Worm (Caenorhabditis elegans): ENCODE results near the gene sna-1.
A peak's percentile ranks its signal among the peaks of the same experiment; 100 is the strongest.

The sna-1 gene

DNA sequence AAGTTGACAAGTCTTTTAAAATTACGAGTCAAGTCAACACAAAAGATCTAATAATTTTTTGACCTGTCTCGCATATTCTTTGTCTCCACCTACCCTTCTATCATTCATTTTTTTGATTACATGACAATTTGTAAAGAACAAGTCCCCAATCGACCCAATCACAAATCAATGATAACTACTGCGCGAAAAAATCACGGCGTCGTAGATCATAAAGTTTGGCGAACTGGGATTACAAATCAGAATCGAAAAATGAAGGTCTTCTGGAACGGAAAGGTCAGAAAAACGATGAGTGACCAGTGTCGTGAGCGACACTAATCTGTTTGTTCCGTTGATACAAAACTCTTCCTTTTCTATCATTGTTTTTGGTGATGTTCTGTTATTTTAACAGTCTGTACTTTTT lies 20.4 kb downstream of the sna-1 start:
- TF ChIP-seq lag-1 (GFP tag; IDR thresholded peaks at IDR 0.05) (no peak), dox-1 (GFP tag; IDR thresholded peaks at IDR 0.05) (no peak)

DNA sequence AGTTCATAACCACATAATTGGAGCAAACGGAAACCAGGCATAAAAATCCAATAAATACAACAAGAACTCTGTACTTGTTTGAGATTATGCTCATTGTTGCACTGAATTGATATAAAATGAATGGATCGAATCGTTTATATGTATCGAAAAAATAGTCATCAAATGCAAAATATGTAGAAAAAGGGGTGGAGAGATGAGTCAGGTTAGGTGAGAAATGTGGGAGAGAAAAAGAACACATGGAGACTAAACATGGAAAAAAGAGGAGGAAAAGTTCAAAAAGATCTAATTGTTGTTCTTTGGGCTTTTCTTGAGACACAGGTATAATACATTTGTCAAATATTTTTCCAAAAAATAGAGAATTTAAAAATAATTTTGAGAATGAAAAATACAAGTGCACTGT lies 22.1 kb downstream of the sna-1 start, which contains the start of gene K11G9.5:
TSS of gene K11G9.5 (minus strand) at position 101 of the 400 bp plus-strand sequence.
- no peak for TF ChIP-seq T26A5.8 (tag; optimal IDR thresholded peaks at IDR 0.05)
- no peak for TF ChIP-seq snpc-1.3 (tag; optimal IDR thresholded peaks at IDR 0.05; ENCODE audit: insufficient read depth)
- TF ChIP-seq cebp-1 (GFP tag; IDR thresholded peaks at IDR 0.05): no peak
- TF ChIP-seq cebp-1 (tag; optimal IDR thresholded peaks at IDR 0.05): no peak
- TF ChIP-seq xnd-1 (tag; optimal IDR thresholded peaks at IDR 0.05): no peak
- TF ChIP-seq aptf-2 (GFP tag; conservative IDR thresholded peaks at IDR 0.05): no peak
- TF ChIP-seq lir-1 (GFP tag; conservative IDR thresholded peaks at IDR 0.05): no peak
- TF ChIP-seq sptf-2 (GFP tag; optimal IDR thresholded peaks at IDR 0.05): no peak
- no peak for TF ChIP-seq ama-1 (optimal IDR thresholded peaks at IDR 0.05)
- no peak for TF ChIP-seq ama-1 (GFP tag; optimal IDR thresholded peaks at IDR 0.05)
- no peak for TF ChIP-seq Y79H2A.3 (GFP tag; conservative IDR thresholded peaks at IDR 0.05)
- no peak for TF ChIP-seq tbx-9 (tag; optimal IDR thresholded peaks at IDR 0.05; ENCODE audit: borderline replicate concordance)
- no peak for TF ChIP-seq ceh-40 (GFP tag; IDR thresholded peaks at IDR 0.05)
- TF ChIP-seq ztf-6 (GFP tag; IDR thresholded peaks at IDR 0.05): no peak
- TF ChIP-seq unc-130 (GFP tag; optimal IDR thresholded peaks at IDR 0.05): no peak
- TF ChIP-seq somi-1 (GFP tag; optimal IDR thresholded peaks at IDR 0.05): no peak

DNA sequence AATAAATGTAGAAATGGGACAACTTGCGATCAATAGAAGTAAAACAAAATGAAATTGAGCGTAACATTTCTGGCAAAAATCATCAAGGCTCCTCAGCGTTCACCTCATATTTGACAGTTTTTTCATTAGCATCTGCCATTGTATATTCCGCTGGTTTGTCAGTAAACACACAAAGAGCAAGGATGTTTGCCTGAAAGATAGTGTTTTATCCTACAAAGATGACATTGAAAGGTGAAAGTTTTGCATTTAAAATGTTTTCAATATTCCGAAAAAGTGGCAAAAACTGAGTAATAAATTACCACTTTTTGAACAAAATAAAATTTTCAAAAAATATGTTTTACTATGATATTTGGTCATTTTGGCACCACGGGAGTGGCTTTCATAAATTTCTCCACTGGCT lies 24.5 kb downstream of the sna-1 start:
- no peak for TF ChIP-seq mes-4 (tag; optimal IDR thresholded peaks at IDR 0.05)
- TF ChIP-seq somi-1 (GFP tag; optimal IDR thresholded peaks at IDR 0.05): no peak
- TF ChIP-seq D2030.7 (GFP tag; IDR thresholded peaks at IDR 0.05): no peak
- no peak for TF ChIP-seq madf-8 (GFP tag; conservative IDR thresholded peaks at IDR 0.05)
- no peak for TF ChIP-seq nfya-1 (tag; optimal IDR thresholded peaks at IDR 0.05; ENCODE audit: borderline replicate concordance, insufficient read depth)
- TF ChIP-seq tbx-9 (tag; optimal IDR thresholded peaks at IDR 0.05; ENCODE audit: borderline replicate concordance): no peak
- no peak for TF ChIP-seq Y53G8AR.9 (GFP tag; conservative IDR thresholded peaks at IDR 0.05)
- TF ChIP-seq hsf-1 (GFP tag; IDR thresholded peaks at IDR 0.05): no peak
- no peak for TF ChIP-seq snpc-1.1 (tag; optimal IDR thresholded peaks at IDR 0.05; ENCODE audit: insufficient read depth)
- no peak for TF ChIP-seq sptf-2 (GFP tag; optimal IDR thresholded peaks at IDR 0.05)
- no peak for TF ChIP-seq fkh-3 (tag; optimal IDR thresholded peaks at IDR 0.05)
- TF ChIP-seq ama-1 (optimal IDR thresholded peaks at IDR 0.05): no peak
- TF ChIP-seq ama-1 (GFP tag; optimal IDR thresholded peaks at IDR 0.05): no peak
- TF ChIP-seq lin-26 (GFP tag; IDR thresholded peaks at IDR 0.05): no peak
- TF ChIP-seq C06A6.2 (GFP tag; conservative IDR thresholded peaks at IDR 0.05): no peak
- TF ChIP-seq F22D6.2 (tag; optimal IDR thresholded peaks at IDR 0.05): no peak
- TF ChIP-seq bed-1 (GFP tag; IDR thresholded peaks at IDR 0.05): no peak
- no peak for TF ChIP-seq ceh-100 (GFP tag; IDR thresholded peaks at IDR 0.05)

DNA sequence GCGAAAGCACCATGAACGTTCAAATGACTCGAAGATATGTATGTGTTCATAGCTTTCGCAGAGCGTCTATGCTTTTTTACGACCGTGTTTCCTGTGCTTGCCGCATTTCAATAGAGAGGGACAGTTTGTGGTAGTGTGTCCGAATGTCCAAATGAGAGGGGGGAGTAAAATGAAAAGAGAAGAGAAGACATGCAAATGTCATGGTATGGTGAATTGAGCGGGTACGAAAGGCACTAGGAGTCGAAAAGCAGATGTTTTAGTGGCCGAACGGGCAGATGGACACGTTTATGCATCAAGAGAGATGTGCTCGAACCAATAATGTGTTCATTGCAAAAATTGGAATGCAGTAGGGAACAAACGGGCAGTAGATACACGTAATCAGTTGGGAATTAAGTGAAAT lies 25.0 kb downstream of the sna-1 start:
- TF ChIP-seq let-526 (GFP tag; IDR thresholded peaks at IDR 0.05) (0 out of 2 replicates have a peak, but pooled peaks have one; percentile 37), ztf-18 (tag; optimal IDR thresholded peaks at IDR 0.05) (no peak)

DNA sequence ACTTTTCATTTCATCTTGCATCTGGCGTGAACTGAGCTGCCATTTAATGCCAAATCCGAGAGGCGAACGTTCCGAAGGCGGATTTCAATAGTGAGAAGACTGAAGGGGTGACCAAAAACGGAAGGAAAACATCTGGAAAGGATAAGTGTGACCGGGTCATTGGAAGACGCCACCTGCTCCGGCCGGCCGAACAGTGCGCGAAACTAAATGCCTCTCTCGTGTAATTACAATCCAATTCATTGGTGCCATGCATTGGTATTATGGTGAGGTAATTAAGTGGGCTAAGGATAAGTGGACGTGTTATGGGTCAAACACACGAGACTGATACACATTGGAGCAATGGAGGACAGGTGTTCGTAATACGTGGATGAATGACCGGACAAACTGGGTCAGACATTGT lies 25.9 kb downstream of the sna-1 start:
- no peak for TF ChIP-seq nhr-27 (tag; optimal IDR thresholded peaks at IDR 0.05)
- no peak for TF ChIP-seq ztf-6 (GFP tag; IDR thresholded peaks at IDR 0.05)
- no peak for TF ChIP-seq pha-4 (tag; optimal IDR thresholded peaks at IDR 0.05)
- TF ChIP-seq mel-28 (tag; optimal IDR thresholded peaks at IDR 0.05; ENCODE audit: borderline replicate concordance): no peak
- TF ChIP-seq mes-4 (tag; optimal IDR thresholded peaks at IDR 0.05): no peak
- no peak for TF ChIP-seq lsl-1 (GFP tag; optimal IDR thresholded peaks at IDR 0.05)
- TF ChIP-seq K11D2.4 (GFP tag; IDR thresholded peaks at IDR 0.05): no peak
- no peak for TF ChIP-seq zfh-2 (GFP tag; conservative IDR thresholded peaks at IDR 0.05)
- TF ChIP-seq hmg-20 (GFP tag; IDR thresholded peaks at IDR 0.05): no peak
- TF ChIP-seq aptf-3 (GFP tag; IDR thresholded peaks at IDR 0.05): no peak
- TF ChIP-seq ztf-28 (GFP tag; IDR thresholded peaks at IDR 0.05): no peak

Measured in whole organism, young adult.